Fruit fly (Drosophila melanogaster) whole organism, embryonic: ENCODE data around the gene RpS2.

Source experiments
- Atf6 ChIP-seq: fragments of 200-800 bp; sonication (Bioruptor generic); IDR thresholded peaks from 2 replicates; pipeline ENCODE4 v1.3.6; 2022; ENCODE audit warnings: missing biosample characterization, missing genetic modification characterization
- Blimp-1 ChIP-seq: fragments of 200-800 bp; sonication (Bioruptor generic); optimal IDR thresholded peaks from 3 replicates; lab custom pipeline; 2018; ENCODE audit warnings: missing biosample characterization, missing genetic modification characterization, mild to moderate bottlenecking, moderate library complexity, missing genetic modification reagents
- CG10654 ChIP-seq: fragments of 200-800 bp; sonication (Bioruptor generic); optimal IDR thresholded peaks from 2 replicates; lab custom pipeline; 2016; ENCODE audit warnings: missing biosample characterization, missing genetic modification characterization
- CG11247 ChIP-seq: fragments of 200-800 bp; sonication (Bioruptor generic); IDR thresholded peaks from 2 replicates; pipeline ENCODE4 v1.3.6; 2022; ENCODE audit warnings: missing biosample characterization, missing genetic modification characterization
- CG12155 ChIP-seq: fragments of 200-800 bp; sonication (Bioruptor generic); optimal IDR thresholded peaks from 3 replicates; lab custom pipeline; 2016; ENCODE audit warnings: missing biosample characterization, missing genetic modification characterization
- CG12299 ChIP-seq: fragments of 200-800 bp; sonication (Bioruptor generic); optimal IDR thresholded peaks from 2 replicates; lab custom pipeline; 2018; ENCODE audit warnings: missing biosample characterization, mild to moderate bottlenecking, missing genetic modification characterization
- CG14710 ChIP-seq: fragments of 200-800 bp; sonication (Bioruptor generic); optimal IDR thresholded peaks from 3 replicates; lab custom pipeline; 2019; ENCODE audit warnings: missing biosample characterization, mild to moderate bottlenecking, missing genetic modification characterization, moderate library complexity
- CG17361 ChIP-seq: fragments of 200-800 bp; sonication (Bioruptor generic); IDR thresholded peaks from 3 replicates; pipeline ENCODE4 v1.3.6; 2022; ENCODE audit warnings: missing biosample characterization, missing genetic modification characterization
- CG17612 ChIP-seq: fragments of 200-800 bp; sonication (Bioruptor generic); IDR thresholded peaks from 2 replicates; pipeline ENCODE4 v1.3.6; 2022; ENCODE audit warnings: missing biosample characterization, missing genetic modification characterization
- CG18262 ChIP-seq: fragments of 200-800 bp; optimal IDR thresholded peaks from 3 replicates; lab custom pipeline; 2019; ENCODE audit warnings: missing biosample characterization, mild to moderate bottlenecking, missing genetic modification characterization, moderate library complexity
- CG2875 ChIP-seq: fragments of 200-800 bp; sonication (Bioruptor generic); optimal IDR thresholded peaks from 2 replicates; lab custom pipeline; 2017; ENCODE audit warnings: missing biosample characterization, mild to moderate bottlenecking, missing genetic modification characterization, missing genetic modification reagents
- CG31365 ChIP-seq: fragments of 200-800 bp; sonication (Bioruptor generic); optimal IDR thresholded peaks from 2 replicates; lab custom pipeline; 2018; ENCODE audit warnings: missing biosample characterization, mild to moderate bottlenecking, missing genetic modification characterization
- CG33213 ChIP-seq: fragments of 200-800 bp; sonication (Bioruptor generic); optimal IDR thresholded peaks from 3 replicates; lab custom pipeline; 2016; ENCODE audit warnings: missing biosample characterization, missing genetic modification characterization
- CG3847 ChIP-seq: fragments of 200-800 bp; sonication (Bioruptor generic); IDR thresholded peaks from 2 replicates; pipeline ENCODE4 v1.3.6; 2022; ENCODE audit warnings: missing biosample characterization, missing genetic modification characterization
- CG6854 ChIP-seq: fragments of 200-800 bp; sonication (Bioruptor generic); optimal IDR thresholded peaks from 3 replicates; lab custom pipeline; 2017; ENCODE audit warnings: missing biosample characterization, mild to moderate bottlenecking, missing genetic modification characterization
- CG7372 ChIP-seq: fragments of 200-800 bp; sonication (Bioruptor generic); IDR thresholded peaks from 2 replicates; pipeline ENCODE4 v1.3.6; 2022; ENCODE audit warnings: missing biosample characterization, missing genetic modification characterization
- CG9727 ChIP-seq: fragments of 200-800 bp; sonication (Bioruptor generic); optimal IDR thresholded peaks from 3 replicates; lab custom pipeline; 2017; ENCODE audit warnings: missing biosample characterization, mild to moderate bottlenecking, missing genetic modification characterization
- CG9797 ChIP-seq: fragments of 200-800 bp; sonication (Bioruptor generic); optimal IDR thresholded peaks from 3 replicates; lab custom pipeline; 2018; ENCODE audit warnings: missing biosample characterization, mild to moderate bottlenecking, missing genetic modification characterization
- D ChIP-seq, 2 experiments: fragments of 200-800 bp in 1 of 2; fragments of >200 bp in 1 of 2; sonication (Bioruptor generic) in 1 of 2; optimal IDR thresholded peaks; 2 replicates in 1 of 2; 3 replicates in 1 of 2; lab custom pipeline; 2017; ENCODE audit warnings: mild to moderate bottlenecking in 1 of 2, missing biosample characterization in 1 of 2, missing genetic modification characterization in 1 of 2, missing genetic modification reagents in 1 of 2
- Deaf1 ChIP-seq: fragments of 200-800 bp; optimal IDR thresholded peaks from 3 replicates; lab custom pipeline; 2019; ENCODE audit warnings: missing biosample characterization, mild to moderate bottlenecking, missing genetic modification characterization, moderate library complexity
- Drgx ChIP-seq: fragments of 200-800 bp; sonication (Bioruptor generic); IDR thresholded peaks from 2 replicates; pipeline ENCODE4 v1.3.6; 2022; ENCODE audit warnings: missing biosample characterization, missing genetic modification characterization
- Ets97D ChIP-seq: fragments of 200-800 bp; sonication (Bioruptor generic); optimal IDR thresholded peaks from 3 replicates; lab custom pipeline; 2016; ENCODE audit warnings: missing biosample characterization, missing genetic modification characterization
- Fer3 ChIP-seq: fragments of 200-800 bp; sonication (Bioruptor generic); optimal IDR thresholded peaks from 2 replicates; lab custom pipeline; 2018; ENCODE audit warnings: missing biosample characterization, mild to moderate bottlenecking, missing genetic modification characterization, moderate library complexity
- HLH3B ChIP-seq: fragments of 200-800 bp; sonication (Bioruptor generic); IDR thresholded peaks from 2 replicates; pipeline ENCODE4 v1.3.6; 2022; ENCODE audit warnings: missing biosample characterization, missing genetic modification characterization
- Myb ChIP-seq: fragments of 200-800 bp; sonication (Bioruptor generic); optimal IDR thresholded peaks from 2 replicates; lab custom pipeline; 2016; ENCODE audit warnings: missing biosample characterization, missing genetic modification characterization
- NFAT ChIP-seq: fragments of 200-800 bp; sonication (Bioruptor generic); IDR thresholded peaks from 2 replicates; pipeline ENCODE4 v1.3.6; 2022; ENCODE audit warnings: missing biosample characterization, missing genetic modification characterization
- Sox102F ChIP-seq: fragments of 200-800 bp; sonication (Bioruptor generic); optimal IDR thresholded peaks from 2 replicates; lab custom pipeline; 2018; ENCODE audit warnings: missing biosample characterization, mild to moderate bottlenecking, missing genetic modification characterization, moderate library complexity
- Spps ChIP-seq: fragments of 200-800 bp; sonication (Bioruptor generic); optimal IDR thresholded peaks from 2 replicates; lab custom pipeline; 2018; ENCODE audit warnings: missing biosample characterization, mild to moderate bottlenecking, missing genetic modification characterization
- ara ChIP-seq: fragments of 200-800 bp; sonication (Bioruptor generic); IDR thresholded peaks from 2 replicates; pipeline ENCODE4 v1.3.6; 2022; ENCODE audit warnings: missing biosample characterization, missing genetic modification characterization
- bcd ChIP-seq: fragments of 200-800 bp; sonication (Bioruptor generic); optimal IDR thresholded peaks from 2 replicates; lab custom pipeline; 2017; ENCODE audit warnings: missing biosample characterization, mild to moderate bottlenecking, missing genetic modification characterization
- cas ChIP-seq: fragments of 200-800 bp; sonication (Bioruptor generic); IDR thresholded peaks from 2 replicates; pipeline ENCODE4 v1.3.6; 2022; ENCODE audit warnings: missing biosample characterization, missing genetic modification characterization
- chinmo ChIP-seq: fragments of 200-800 bp; sonication (Bioruptor generic); IDR thresholded peaks from 4 replicates; pipeline ENCODE4 v1.3.6; 2022; ENCODE audit warnings: missing biosample characterization, missing genetic modification characterization; ENCODE audit not compliant: partially characterized antibody
- cwo ChIP-seq: fragments of 200-800 bp; sonication (Bioruptor generic); optimal IDR thresholded peaks from 3 replicates; lab custom pipeline; 2017; ENCODE audit warnings: missing biosample characterization, missing genetic modification characterization, mild to moderate bottlenecking, moderate library complexity, missing genetic modification reagents
- danr ChIP-seq: fragments of 200-800 bp; sonication (Bioruptor generic); IDR thresholded peaks from 2 replicates; pipeline ENCODE4 v1.3.6; 2022; ENCODE audit warnings: missing biosample characterization, missing genetic modification characterization
- dm ChIP-seq: fragments of 200-800 bp; sonication (Bioruptor generic); optimal IDR thresholded peaks from 3 replicates; lab custom pipeline; 2016; ENCODE audit warnings: missing biosample characterization, missing genetic modification characterization
- fru ChIP-seq: fragments of >200 bp; optimal IDR thresholded peaks from 2 replicates; lab custom pipeline; 2017
- ftz-f1 ChIP-seq: fragments of 200-800 bp; sonication (Bioruptor generic); optimal IDR thresholded peaks from 2 replicates; lab custom pipeline; 2016; ENCODE audit warnings: missing biosample characterization, missing genetic modification characterization
- jing ChIP-seq: fragments of 200-800 bp; sonication (Bioruptor generic); optimal IDR thresholded peaks from 2 replicates; lab custom pipeline; 2018; ENCODE audit warnings: missing biosample characterization, mild to moderate bottlenecking, missing genetic modification characterization
- luna ChIP-seq: fragments of 200-800 bp; sonication (Bioruptor generic); optimal IDR thresholded peaks from 2 replicates; lab custom pipeline; 2016; ENCODE audit warnings: missing biosample characterization, missing genetic modification characterization
- mam ChIP-seq: fragments of 200-800 bp; sonication (Bioruptor generic); optimal IDR thresholded peaks from 3 replicates; lab custom pipeline; 2016; ENCODE audit warnings: missing biosample characterization, missing genetic modification characterization
- mirr ChIP-seq: fragments of 200-800 bp; sonication (Bioruptor generic); optimal IDR thresholded peaks from 3 replicates; lab custom pipeline; 2018; ENCODE audit warnings: missing biosample characterization, mild to moderate bottlenecking, missing genetic modification characterization
- nerfin-1 ChIP-seq: fragments of 200-800 bp; sonication (Bioruptor generic); optimal IDR thresholded peaks from 3 replicates; lab custom pipeline; 2019; ENCODE audit warnings: missing biosample characterization, mild to moderate bottlenecking, missing genetic modification characterization, moderate library complexity
- nmo ChIP-seq: fragments of 200-800 bp; sonication (Bioruptor generic); optimal IDR thresholded peaks from 2 replicates; lab custom pipeline; 2018; ENCODE audit warnings: missing biosample characterization, mild to moderate bottlenecking, missing genetic modification characterization, moderate library complexity
- schlank ChIP-seq: fragments of 200-800 bp; sonication (Bioruptor generic); optimal IDR thresholded peaks from 2 replicates; lab custom pipeline; 2018; ENCODE audit warnings: missing biosample characterization, mild to moderate bottlenecking, missing genetic modification characterization
- sens ChIP-seq: fragments of 200-800 bp; sonication (Bioruptor generic); peaks from one replicate; lab custom pipeline; 2016; ENCODE audit warnings: missing biosample characterization, missing genetic modification characterization
- shn ChIP-seq: fragments of 200-800 bp; sonication (Bioruptor generic); optimal IDR thresholded peaks from 3 replicates; lab custom pipeline; 2016; ENCODE audit warnings: missing biosample characterization, missing genetic modification characterization
- sob ChIP-seq: fragments of 200-800 bp; sonication (Bioruptor generic); IDR thresholded peaks from 2 replicates; pipeline ENCODE4 v1.3.6; 2022; ENCODE audit warnings: missing biosample characterization, missing genetic modification characterization
- tin ChIP-seq: fragments of 200-800 bp; sonication (Bioruptor generic); optimal IDR thresholded peaks from 3 replicates; lab custom pipeline; 2016; ENCODE audit warnings: missing biosample characterization, missing genetic modification characterization
- trem ChIP-seq: fragments of 200-800 bp; optimal IDR thresholded peaks from 3 replicates; lab custom pipeline; 2019; ENCODE audit warnings: missing biosample characterization, mild to moderate bottlenecking, missing genetic modification characterization, moderate library complexity
- z ChIP-seq: fragments of 200-800 bp; sonication (Bioruptor generic); IDR thresholded peaks from 3 replicates; pipeline ENCODE4 v1.3.6; 2022; ENCODE audit warnings: missing biosample characterization, missing genetic modification characterization
- zfh1 ChIP-seq: fragments of 200-800 bp; sonication (Bioruptor generic); IDR thresholded peaks from 3 replicates; pipeline ENCODE4 v1.3.6; 2022; ENCODE audit warnings: missing biosample characterization, missing genetic modification characterization

Gene RpS2

dm6 chr2L:9921401-9921800 is 24.0 kb upstream of the RpS2 start, which contains the start of gene CG4592 (continued):
- TF ChIP-seq CG11247 (GFP tag; lab: Robert Waterston, UW) (no peak), bcd (GFP tag; lab: Kevin White, UChicago) (peak; percentile 59), nmo (peak; percentile 56), Myb (GFP tag; lab: Kevin White, UChicago) (peak; percentile 15), sens (peak; percentile 90), CG18262 (tag; lab: Kevin White, UChicago) (no peak), CG9797 (GFP tag; lab: Kevin White, UChicago) (no peak), Spps (tag; lab: Kevin White, UChicago) (peak; percentile 22), ara (GFP tag; lab: Robert Waterston, UW) (peak; percentile 53; the same call in 1 of the 2 replicates), shn (no peak), Fer3 (tag; lab: Kevin White, UChicago) (peak; percentile 67), tin (GFP tag; lab: Kevin White, UChicago) (peak; percentile 57), ftz-f1 (peak; percentile 23), zfh1 (peak; percentile 79), mirr (GFP tag; lab: Kevin White, UChicago) (peak; percentile 50), CG7372 (GFP tag; lab: Robert Waterston, UW) (no peak), dm (no peak), cas (GFP tag; lab: Robert Waterston, UW) (0 out of 2 replicates have a peak, but pooled peaks have one; percentile 37), nerfin-1 (tag; lab: Kevin White, UChicago) (no peak), CG17612 (no peak), fru (lab: Kevin White, UChicago) (no peak), trem (tag; lab: Kevin White, UChicago) (peak; percentile 37), CG3847 (GFP tag; lab: Robert Waterston, UW) (peak; percentile 40; the same call in 1 of the 2 replicates), CG2875 (GFP tag; lab: Kevin White, UChicago) (peak; percentile 45), sob (peak; percentile 65; the same call in 1 of the 2 replicates), CG33213 (GFP tag; lab: Kevin White, UChicago) (peak; percentile 12), Sox102F (GFP tag; lab: Kevin White, UChicago) (peak; percentile 61), Deaf1 (tag; lab: Kevin White, UChicago) (peak; percentile 27), CG17361 (GFP tag; lab: Robert Waterston, UW) (no peak; the same call in 2 of the 3 replicates), mam (GFP tag; lab: Kevin White, UChicago) (peak; percentile 33), CG9727 (peak; percentile 64), Blimp-1 (GFP tag; lab: Kevin White, UChicago) (peak; percentile 51), CG12155 (peak; percentile 53), Atf6 (GFP tag; lab: Robert Waterston, UW) (peak; percentile 72), jing (GFP tag; lab: Kevin White, UChicago) (no peak), NFAT (peak; percentile 60), CG6854 (GFP tag; lab: Kevin White, UChicago) (peak; percentile 46), CG12299 (tag; lab: Kevin White, UChicago) (peak; percentile 19), CG14710 (tag; lab: Kevin White, UChicago) (peak; percentile 52), cwo (GFP tag; lab: Kevin White, UChicago) (peak; percentile 14), z (no peak), HLH3B (GFP tag; lab: Robert Waterston, UW) (peak; percentile 62; the same call in 1 of the 2 replicates), chinmo (no peak), CG10654 (GFP tag; lab: Kevin White, UChicago) (peak; percentile 0), CG31365 (tag; lab: Kevin White, UChicago) (peak; percentile 11), danr (peak; percentile 11; the same call in 1 of the 2 replicates), Ets97D (GFP tag; lab: Kevin White, UChicago) (peak; percentile 26), luna (no peak), D (optimal IDR thresholded peaks at IDR 0.05; lab: Kevin White, UChicago) (no peak), D (GFP tag; optimal IDR thresholded peaks at IDR 0.05; lab: Kevin White, UChicago) (no peak), Drgx (GFP tag; lab: Robert Waterston, UW) (peak; percentile 83), schlank (tag; lab: Kevin White, UChicago) (peak; percentile 39)
